Worm (Caenorhabditis elegans): ENCODE results near the gene C35A5.8.

- TF ChIP-seq nhr-28 (tag; optimal IDR thresholded peaks at IDR 0.05) (no peak), ets-5 (GFP tag; IDR thresholded peaks at IDR 0.05) (no peak), ztf-4 (tag; optimal IDR thresholded peaks at IDR 0.05) (no peak), zag-1 (tag; optimal IDR thresholded peaks at IDR 0.05) (no peak), unc-62 (GFP tag; optimal IDR thresholded peaks at IDR 0.05) (no peak), nhr-47 (tag; optimal IDR thresholded peaks at IDR 0.05) (no peak), mab-9 (GFP tag; IDR thresholded peaks at IDR 0.05) (no peak), nhr-76 (tag; optimal IDR thresholded peaks at IDR 0.05) (no peak), egl-13 (tag; optimal IDR thresholded peaks at IDR 0.05) (no peak), lir-3 (tag; optimal IDR thresholded peaks at IDR 0.05; ENCODE audit: poor library complexity) (no peak), nhr-237 (tag; optimal IDR thresholded peaks at IDR 0.05) (no peak)
These were observed 21.8 kb downstream of the C35A5.8 start, which contains the start of gene C35A5.10 for ce11 chrV:10503893-10504292.

All from whole organism, L1 larva.